Fruit fly (Drosophila melanogaster): Measurements from ENCODE around the gene CG31407.

Gene CG31407

DNA sequence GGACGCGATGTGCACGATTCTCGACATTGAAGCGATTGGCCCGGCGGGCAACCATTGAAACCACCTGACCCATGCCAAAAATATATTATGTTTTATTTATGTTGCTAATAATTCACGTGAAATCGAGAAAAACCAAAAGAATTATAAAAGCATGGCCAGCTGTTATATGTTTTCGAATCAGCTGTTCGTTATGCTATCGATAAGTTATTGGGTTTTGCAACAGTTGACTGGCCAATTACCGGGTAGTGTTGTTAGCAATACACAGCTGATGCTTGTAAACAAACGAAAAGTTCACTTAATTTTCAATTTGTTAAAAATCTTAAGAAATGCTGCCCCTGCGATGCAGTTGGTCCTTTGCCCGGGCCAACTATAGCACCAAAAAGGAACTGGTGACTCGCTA, 20.4 kb upstream of the CG31407 start, which contains the start of the genes CG11722 and mtTFB2 (continued):
- TF ChIP-seq CG33557 (GFP tag; optimal IDR thresholded peaks at IDR 0.05) (no peak), nerfin-2 (GFP tag; IDR thresholded peaks at IDR 0.05; ENCODE audit: partially characterized antibody) (peak; percentile 48; the same call in 1 of the 2 replicates), CG4820 (GFP tag; optimal IDR thresholded peaks at IDR 0.05) (no peak), CG2875 (GFP tag; optimal IDR thresholded peaks at IDR 0.05) (no peak), Spps (tag; optimal IDR thresholded peaks at IDR 0.05) (no peak), CG6683 (GFP tag; optimal IDR thresholded peaks at IDR 0.05) (no peak), Rfx (GFP tag; IDR thresholded peaks at IDR 0.05) (peak; percentile 49), shn (GFP tag; optimal IDR thresholded peaks at IDR 0.05) (no peak), Ada2b (GFP tag; IDR thresholded peaks at IDR 0.05) (no peak), BtbVII (GFP tag; optimal IDR thresholded peaks at IDR 0.05) (no peak), CG5180 (GFP tag; optimal IDR thresholded peaks at IDR 0.05) (no peak), CG6654 (GFP tag; optimal IDR thresholded peaks at IDR 0.05) (no peak), pfk (GFP tag; optimal IDR thresholded peaks at IDR 0.05) (no peak), bab2 (GFP tag; optimal IDR thresholded peaks at IDR 0.05) (no peak), sens (GFP tag) (peak; percentile 36), HLH4C (GFP tag; IDR thresholded peaks at IDR 0.05; ENCODE audit: partially characterized antibody) (0 out of 3 replicates have a peak, but pooled peaks have one; percentile 47), hth (optimal IDR thresholded peaks at IDR 0.05) (no peak), CG34376 (GFP tag; optimal IDR thresholded peaks at IDR 0.05) (peak; percentile 21), cato (GFP tag; optimal IDR thresholded peaks at IDR 0.05; ENCODE audit: borderline replicate concordance) (no peak), abd-A (tag; optimal IDR thresholded peaks at IDR 0.05) (no peak), fu2 (GFP tag; optimal IDR thresholded peaks at IDR 0.05) (no peak), ken (GFP tag; IDR thresholded peaks at IDR 0.05) (no peak), CG2712 (tag; optimal IDR thresholded peaks at IDR 0.05) (peak; percentile 3), ERR (GFP tag; optimal IDR thresholded peaks at IDR 0.05) (no peak), Hand (GFP tag; optimal IDR thresholded peaks at IDR 0.05) (no peak), Ets65A (GFP tag) (no peak), CG10274 (GFP tag; optimal IDR thresholded peaks at IDR 0.05) (no peak), hbn (GFP tag; IDR thresholded peaks at IDR 0.05; ENCODE audit: partially characterized antibody) (peak; percentile 63; the same call in 1 of the 2 replicates), da (GFP tag; optimal IDR thresholded peaks at IDR 0.05) (no peak), CG7745 (tag; optimal IDR thresholded peaks at IDR 0.05) (no peak), gce (GFP tag; IDR thresholded peaks at IDR 0.05) (no peak)

- TF ChIP-seq Xbp1 (GFP tag; optimal IDR thresholded peaks at IDR 0.05) (peak; percentile 84), CG4424 (GFP tag; optimal IDR thresholded peaks at IDR 0.05) (peak; percentile 72), CG6765 (GFP tag; optimal IDR thresholded peaks at IDR 0.05) (peak; percentile 73), CG6175 (GFP tag; IDR thresholded peaks at IDR 0.05) (peak; percentile 73; the same call in 2 of the 3 replicates), CG14667 (GFP tag; IDR thresholded peaks at IDR 0.05) (peak; percentile 89), CG31388 (GFP tag; optimal IDR thresholded peaks at IDR 0.05) (peak; percentile 65), CG3726 (GFP tag; IDR thresholded peaks at IDR 0.05) (peak; percentile 81; the same call in 2 of the 3 replicates), Dad (GFP tag; optimal IDR thresholded peaks at IDR 0.05) (no peak), dpn (GFP tag; optimal IDR thresholded peaks at IDR 0.05) (peak; percentile 55 to 87), CG13624 (GFP tag; optimal IDR thresholded peaks at IDR 0.05) (peak; percentile 27), CG4404 (GFP tag; IDR thresholded peaks at IDR 0.05) (peak; percentile 52; the same call in 1 of the 2 replicates), gcm2 (GFP tag; optimal IDR thresholded peaks at IDR 0.05) (peak; percentile 13), CG4360 (GFP tag; IDR thresholded peaks at IDR 0.05) (no peak), Gug (GFP tag; IDR thresholded peaks at IDR 0.05) (peak; percentile 77; the same call in 3 of the 4 replicates), ro (GFP tag; IDR thresholded peaks at IDR 0.05) (no peak; the same call in 1 of the 2 replicates), pnt (GFP tag; optimal IDR thresholded peaks at IDR 0.05) (peak; percentile 40), mam (GFP tag; optimal IDR thresholded peaks at IDR 0.05) (peak; percentile 65), ttk (GFP tag; IDR thresholded peaks at IDR 0.05) (peak; percentile 86), onecut (GFP tag; IDR thresholded peaks at IDR 0.05) (peak; percentile 51), btn (GFP tag; optimal IDR thresholded peaks at IDR 0.05) (no peak), jigr1 (GFP tag; IDR thresholded peaks at IDR 0.05) (peak; percentile 50; the same call in 2 of the 3 replicates)
Observed at dm6 chr3R:10042664-10043372, 17.9 kb upstream of the CG31407 start, which contains the start of the genes Mical and CG3909. Gene Mical (minus strand): TSS chr3R:10042895. Gene CG3909 (plus strand): TSS chr3R:10043270.

Measured in whole organism, embryonic.